Worm (Caenorhabditis elegans) whole organism, L1 larva: ENCODE results near the gene W04H10.1.

Experiments used
- C04F5.9 ChIP-seq: sonication (generic microtip); optimal IDR thresholded peaks from 2 replicates; lab custom pipeline; 2016; ENCODE audit warnings: missing genetic modification characterization, missing compliant biosample characterization
- C34B4.2 ChIP-seq: sonication (generic microtip); optimal IDR thresholded peaks from 2 replicates; lab custom pipeline; 2017; ENCODE audit warnings: mild to moderate bottlenecking, missing genetic modification characterization, missing compliant biosample characterization
- Y116A8C.19 ChIP-seq: sonication (generic microtip); optimal IDR thresholded peaks from 2 replicates; lab custom pipeline; 2016; ENCODE audit warnings: missing compliant biosample characterization, missing genetic modification characterization, borderline replicate concordance
- alr-1 ChIP-seq: fragments of 200-800 bp; sonication (Bioruptor generic); optimal IDR thresholded peaks from 2 replicates; lab custom pipeline; 2018; ENCODE audit warnings: borderline replicate concordance, mild to moderate bottlenecking, missing genetic modification characterization, missing compliant biosample characterization
- ama-1 ChIP-seq: fragments of 150-350 bp; optimal IDR thresholded peaks from 2 replicates; lab custom pipeline; 2014
- blmp-1 ChIP-seq: fragments of 150-350 bp; optimal IDR thresholded peaks from 2 replicates; lab custom pipeline; 2014; ENCODE audit warnings: missing biosample characterization, missing genetic modification characterization
- ceh-90 ChIP-seq: sonication (generic microtip); optimal IDR thresholded peaks from 2 replicates; lab custom pipeline; 2016; ENCODE audit warnings: missing genetic modification characterization, missing compliant biosample characterization
- ces-1 ChIP-seq: fragments of 150-350 bp; optimal IDR thresholded peaks from 2 replicates; lab custom pipeline; 2014; ENCODE audit warnings: missing biosample characterization, missing genetic modification reagents, missing genetic modification characterization
- dpl-1 ChIP-seq, 3 experiments: fragments of 150-350 bp in 2 of 3; sonication (generic microtip) in 1 of 3; optimal IDR thresholded peaks; 2 replicates each; lab custom pipeline; 2014 to 2017; ENCODE audit warnings: missing biosample characterization in 3 of 3, missing genetic modification characterization in 3 of 3, missing genetic modification reagents in 3 of 3
- dsc-1 ChIP-seq: sonication (generic microtip); optimal IDR thresholded peaks from 2 replicates; lab custom pipeline; 2016; ENCODE audit warnings: mild to moderate bottlenecking, missing genetic modification characterization, missing compliant biosample characterization
- efl-1 ChIP-seq, 4 experiments: fragments of 150-350 bp; optimal IDR thresholded peaks in 3 of 4; peaks in 1 of 4; 1 replicate in 1 of 4; 2 replicates in 3 of 4; lab custom pipeline; 2014; ENCODE audit warnings: missing biosample characterization in 2 of 4, missing genetic modification characterization in 2 of 4, missing genetic modification reagents in 2 of 4
- elt-2 ChIP-seq: sonication (generic microtip); optimal IDR thresholded peaks from 2 replicates; lab custom pipeline; 2016; ENCODE audit warnings: missing genetic modification characterization, mild to moderate bottlenecking, inconsistent platforms, missing compliant biosample characterization, missing genetic modification reagents
- fos-1 ChIP-seq: fragments of 150-350 bp; optimal IDR thresholded peaks from 2 replicates; lab custom pipeline; 2014; ENCODE audit warnings: missing biosample characterization, missing genetic modification characterization
- irx-1 ChIP-seq: sonication (generic microtip); optimal IDR thresholded peaks from 2 replicates; lab custom pipeline; 2016; ENCODE audit warnings: missing genetic modification characterization, missing compliant biosample characterization
- isw-1 ChIP-seq: fragments of 200-800 bp; sonication (Bioruptor generic); IDR thresholded peaks from 2 replicates; pipeline ENCODE4 v1.3.6; 2022; ENCODE audit warnings: missing genetic modification characterization, missing compliant biosample characterization
- lin-13 ChIP-seq: fragments of 150-350 bp; optimal IDR thresholded peaks from 2 replicates; lab custom pipeline; 2014; ENCODE audit warnings: missing biosample characterization, missing genetic modification reagents, missing genetic modification characterization
- lin-35 ChIP-seq, 2 experiments: fragments of 150-350 bp; optimal IDR thresholded peaks; 2 replicates each; lab custom pipeline; 2014; ENCODE audit warnings: missing biosample characterization in 2 of 2, missing genetic modification characterization in 2 of 2, missing genetic modification reagents in 2 of 2
- lin-39 ChIP-seq: fragments of 150-350 bp; optimal IDR thresholded peaks from 2 replicates; lab custom pipeline; 2014; ENCODE audit warnings: missing biosample characterization, missing genetic modification reagents, missing genetic modification characterization
- lir-3 ChIP-seq: sonication (generic microtip); optimal IDR thresholded peaks from 2 replicates; lab custom pipeline; 2016; ENCODE audit warnings: mild to moderate bottlenecking, missing genetic modification characterization, moderate library complexity, missing compliant biosample characterization; ENCODE audit not compliant: poor library complexity
- lsy-2 ChIP-seq, 2 experiments: fragments of 150-350 bp; optimal IDR thresholded peaks; 2 replicates each; lab custom pipeline; 2014; ENCODE audit warnings: missing biosample characterization in 2 of 2, missing genetic modification characterization in 2 of 2
- mep-1 ChIP-seq: fragments of 150-350 bp; optimal IDR thresholded peaks from 2 replicates; lab custom pipeline; 2014; ENCODE audit warnings: missing biosample characterization, missing genetic modification characterization
- nhr-11 ChIP-seq: fragments of 150-350 bp; optimal IDR thresholded peaks from 2 replicates; lab custom pipeline; 2014; ENCODE audit warnings: missing biosample characterization, missing genetic modification characterization
- nhr-19 ChIP-seq: fragments of 200-800 bp; sonication (Bioruptor generic); conservative IDR thresholded peaks from 2 replicates; pipeline ENCODE4 v1.3.6; 2022; ENCODE audit warnings: missing genetic modification characterization, missing compliant biosample characterization
- nhr-20 ChIP-seq: sonication (generic microtip); optimal IDR thresholded peaks from 2 replicates; lab custom pipeline; 2016; ENCODE audit warnings: mild to moderate bottlenecking, missing genetic modification characterization, missing compliant biosample characterization
- nhr-28 ChIP-seq: fragments of 150-350 bp; optimal IDR thresholded peaks from 2 replicates; lab custom pipeline; 2014; ENCODE audit warnings: missing biosample characterization, missing genetic modification characterization
- nhr-85 ChIP-seq: sonication (generic microtip); peaks from one replicate; lab custom pipeline; 2016; ENCODE audit warnings: missing genetic modification characterization, inconsistent platforms, missing compliant biosample characterization
- pqm-1 ChIP-seq: sonication (generic microtip); optimal IDR thresholded peaks from 3 replicates; lab custom pipeline; 2017; ENCODE audit warnings: missing biosample characterization, missing genetic modification characterization
- rnt-1 ChIP-seq: sonication (generic microtip); optimal IDR thresholded peaks from 2 replicates; lab custom pipeline; 2016; ENCODE audit warnings: mild to moderate bottlenecking, missing genetic modification characterization, moderate library complexity, missing compliant biosample characterization
- snpc-4 ChIP-seq: fragments of 150-350 bp; optimal IDR thresholded peaks from 2 replicates; lab custom pipeline; 2014; ENCODE audit warnings: missing biosample characterization, missing genetic modification characterization
- snu-23 ChIP-seq: sonication (generic microtip); optimal IDR thresholded peaks from 2 replicates; lab custom pipeline; 2016; ENCODE audit warnings: missing genetic modification characterization, missing compliant biosample characterization
- sox-4 ChIP-seq: sonication (generic microtip); optimal IDR thresholded peaks from 2 replicates; lab custom pipeline; 2016; ENCODE audit warnings: missing genetic modification characterization, missing compliant biosample characterization
- sptf-1 ChIP-seq: fragments of 150-350 bp; optimal IDR thresholded peaks from 2 replicates; lab custom pipeline; 2014; ENCODE audit warnings: missing biosample characterization, missing genetic modification characterization
- sup-37 ChIP-seq: fragments of 200-800 bp; sonication (Bioruptor generic); optimal IDR thresholded peaks from 2 replicates; lab custom pipeline; 2018; ENCODE audit warnings: mild to moderate bottlenecking, missing genetic modification characterization, missing compliant biosample characterization
- swsn-7 ChIP-seq: sonication (generic microtip); optimal IDR thresholded peaks from 2 replicates; lab custom pipeline; 2016; ENCODE audit warnings: missing genetic modification characterization, missing compliant biosample characterization
- unc-98 ChIP-seq: fragments of 200-800 bp; sonication (Bioruptor generic); IDR thresholded peaks from 2 replicates; pipeline ENCODE4 v1.3.6; 2022; ENCODE audit warnings: missing genetic modification characterization, missing compliant biosample characterization
- vab-15 ChIP-seq: sonication (generic microtip); optimal IDR thresholded peaks from 2 replicates; lab custom pipeline; 2017; ENCODE audit warnings: missing genotype, mild to moderate bottlenecking, missing genetic modification characterization, missing compliant biosample characterization
- xbp-1 ChIP-seq: sonication (generic microtip); optimal IDR thresholded peaks from 2 replicates; lab custom pipeline; 2016; ENCODE audit warnings: missing genetic modification characterization, missing compliant biosample characterization
- zip-4 ChIP-seq: fragments of 200-800 bp; sonication (Bioruptor generic); optimal IDR thresholded peaks from 2 replicates; lab custom pipeline; 2018; ENCODE audit warnings: mild to moderate bottlenecking, missing genetic modification characterization, moderate library complexity, missing compliant biosample characterization
- ztf-11 ChIP-seq, 2 experiments: sonication (generic microtip); optimal IDR thresholded peaks; 2 replicates each; lab custom pipeline; 2016 to 2017; ENCODE audit warnings: missing genetic modification characterization in 2 of 2, missing biosample characterization in 1 of 2, missing compliant biosample characterization in 1 of 2

The W04H10.1 gene

ce11 chrII:602969-603368, 5.9 kb upstream of the W04H10.1 start (continued):
- TF ChIP-seq ces-1, result no peak
- TF ChIP-seq snu-23 (GFP tag; lab: Kevin White, UChicago), result peak; percentile 82
- peak; percentile 48 to 63 for TF ChIP-seq lin-35 (GFP tag; optimal IDR thresholded peaks at IDR 0.05; lab: Kevin White, UChicago)
- TF ChIP-seq irx-1 (tag; lab: Kevin White, UChicago), result peak; percentile 45
- TF ChIP-seq nhr-11, result peak; percentile 26
- peak; percentile 73 for TF ChIP-seq lin-13 (GFP tag; lab: Kevin White, UChicago)
- no peak for TF ChIP-seq unc-98 (GFP tag; lab: Robert Waterston, UW)
- TF ChIP-seq fos-1 (tag; lab: Kevin White, UChicago), result no peak
- TF ChIP-seq snpc-4 (tag; lab: Kevin White, UChicago), result peak; percentile 64
- TF ChIP-seq nhr-20 (tag; lab: Kevin White, UChicago), result peak; percentile 65
- TF ChIP-seq lin-39 (tag; lab: Kevin White, UChicago), result peak; percentile 88

DNA sequence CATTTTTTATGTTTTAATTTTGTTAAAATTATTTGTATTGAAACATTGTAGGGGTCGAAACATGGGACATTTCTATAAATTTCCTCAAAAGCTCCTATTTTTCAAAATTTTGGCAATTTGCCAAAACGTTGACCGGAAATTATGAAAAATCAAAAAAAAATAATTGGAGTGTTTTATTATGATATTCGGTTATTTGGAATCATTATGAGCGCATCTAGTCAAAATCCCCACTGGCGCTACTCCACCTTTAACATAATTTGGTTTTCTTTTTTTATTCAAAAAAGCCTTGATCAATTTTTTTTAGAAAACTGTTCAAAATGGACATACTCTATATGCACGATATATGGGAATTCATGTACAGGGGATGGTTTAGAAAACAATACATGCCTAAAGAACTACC, 3.6 kb upstream of the W04H10.1 start, which contains the start of gene W04H10.2:
Gene W04H10.2, plus strand, starts transcription at position 301 of the 400 bp plus-strand sequence.
- TF ChIP-seq Y116A8C.19 (tag; lab: Kevin White, UChicago), result no peak
- TF ChIP-seq ama-1 (lab: Kevin White, UChicago), result no peak
- TF ChIP-seq C34B4.2 (tag; lab: Kevin White, UChicago), result no peak
- no peak for TF ChIP-seq sptf-1 (tag; lab: Kevin White, UChicago)
- no peak for TF ChIP-seq ceh-90 (tag; lab: Kevin White, UChicago)
- TF ChIP-seq vab-15 (tag; lab: Kevin White, UChicago), result no peak
- TF ChIP-seq nhr-19 (GFP tag; lab: Robert Waterston, UW), result no peak
- TF ChIP-seq swsn-7 (tag; lab: Kevin White, UChicago), result no peak
- TF ChIP-seq nhr-28 (tag; lab: Kevin White, UChicago), result no peak
- TF ChIP-seq xbp-1 (tag; lab: Kevin White, UChicago), result no peak
- no peak for TF ChIP-seq sox-4
- TF ChIP-seq efl-1 (optimal IDR thresholded peaks at IDR 0.05; lab: Kevin White, UChicago), result no peak
- TF ChIP-seq efl-1 (GFP tag; optimal IDR thresholded peaks at IDR 0.05 in 1 of 2; lab: Kevin White, UChicago), result no peak
- no peak for TF ChIP-seq ces-1
- TF ChIP-seq mep-1 (tag; lab: Kevin White, UChicago), result no peak

- no peak for TF ChIP-seq sup-37 (GFP tag; lab: Kevin White, UChicago)
- TF ChIP-seq C04F5.9 (tag; lab: Kevin White, UChicago), result no peak
- no peak for TF ChIP-seq zip-4 (GFP tag; lab: Kevin White, UChicago)
- TF ChIP-seq rnt-1 (tag; lab: Kevin White, UChicago), result no peak
- TF ChIP-seq isw-1 (GFP tag; lab: Robert Waterston, UW), result no peak
- no peak for TF ChIP-seq lir-3 (tag; lab: Kevin White, UChicago)
- no peak for TF ChIP-seq alr-1 (tag; lab: Kevin White, UChicago)
- TF ChIP-seq ztf-11 (tag; optimal IDR thresholded peaks at IDR 0.05; lab: Kevin White, UChicago), result no peak
Observed at ce11 chrII:606033-606432, 2.8 kb upstream of the W04H10.1 start, which contains the start of gene W04H10.5. W04H10.5 (plus strand) TSS chrII:606333.

DNA sequence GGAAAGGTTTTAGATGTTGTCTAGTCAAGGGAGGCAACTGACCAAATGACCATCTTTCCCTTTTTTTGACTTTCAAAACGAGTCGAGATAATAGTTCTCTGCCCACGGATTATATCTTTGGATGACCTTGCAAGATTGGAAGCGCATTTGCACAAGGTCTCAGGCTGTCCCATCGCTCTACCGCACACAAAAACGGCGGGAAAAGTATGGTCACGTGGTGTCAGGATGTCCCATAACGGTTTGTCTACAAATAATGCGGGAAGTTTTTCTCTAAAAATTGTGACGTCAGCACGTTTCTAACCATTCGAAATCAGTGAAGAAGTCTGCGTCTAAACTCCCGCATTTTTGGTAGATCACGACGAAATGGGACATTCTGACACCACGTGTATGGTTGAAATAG, 516 bp upstream of the W04H10.1 start, which contains the start of gene W04H10.6:
Gene W04H10.6, minus strand, starts transcription at position 101 of the 400 bp plus-strand sequence.
- peak; percentile 36 for TF ChIP-seq blmp-1 (tag; lab: Kevin White, UChicago)
- no peak for TF ChIP-seq elt-2 (tag; lab: Kevin White, UChicago)
- TF ChIP-seq lin-35 (GFP tag; optimal IDR thresholded peaks at IDR 0.05; lab: Kevin White, UChicago), result no peak
- TF ChIP-seq pqm-1 (tag; lab: Kevin White, UChicago), result no peak
- TF ChIP-seq nhr-85 (tag; lab: Kevin White, UChicago), result peak; percentile 78
- no peak for TF ChIP-seq isw-1 (GFP tag; lab: Robert Waterston, UW)
- no peak for TF ChIP-seq unc-98 (GFP tag; lab: Robert Waterston, UW)
- no peak for TF ChIP-seq nhr-20 (tag; lab: Kevin White, UChicago)
- TF ChIP-seq dsc-1 (tag; lab: Kevin White, UChicago), result no peak
- no peak for TF ChIP-seq lsy-2 (tag; optimal IDR thresholded peaks at IDR 0.05; lab: Kevin White, UChicago)
- TF ChIP-seq ztf-11 (tag; optimal IDR thresholded peaks at IDR 0.05; lab: Kevin White, UChicago), result no peak
- peak; percentile 31 for TF ChIP-seq snu-23 (GFP tag; lab: Kevin White, UChicago)
- TF ChIP-seq dpl-1 (GFP tag; optimal IDR thresholded peaks at IDR 0.05; lab: Kevin White, UChicago), result peak in 2 of 3 experiments; percentile 20 to 24
